Fruit fly (Drosophila melanogaster) whole organism: ENCODE data around the gene His3.3B.

Experiments
- EcR ChIP-seq, 2 experiments: fragments of >200 bp; optimal IDR thresholded peaks; 2 replicates each; lab custom pipeline; 2017; ENCODE audit warnings: missing biosample characterization in 2 of 2, missing genetic modification characterization in 2 of 2, missing genetic modification reagents in 2 of 2
- psq ChIP-seq: fragments of >200 bp; optimal IDR thresholded peaks from 2 replicates; lab custom pipeline; 2017

- no peak for TF ChIP-seq EcR (GFP tag; optimal IDR thresholded peaks at IDR 0.05; lab: Kevin White, UChicago)
- TF ChIP-seq psq (lab: Kevin White, UChicago) = no peak
Measured at dm6 chrX:9133577-9134240, 22.8 kb downstream of the His3.3B start.
